Worm (Caenorhabditis elegans) whole organism, mixed stage, embryonic: ENCODE results near the gene F35H12.1.

Experiments
- lin-13 ChIP-seq: fragments of 150-350 bp; optimal IDR thresholded peaks from 2 replicates; lab custom pipeline; 2014; ENCODE audit warnings: missing biosample characterization, missing genetic modification characterization
- nhr-2 ChIP-seq: fragments of 150-350 bp; optimal IDR thresholded peaks from 2 replicates; lab custom pipeline; 2014; ENCODE audit warnings: missing biosample characterization, missing genetic modification characterization
- nhr-237 ChIP-seq: fragments of 150-350 bp; optimal IDR thresholded peaks from 2 replicates; lab custom pipeline; 2014; ENCODE audit warnings: missing biosample characterization, missing genetic modification characterization
- nhr-28 ChIP-seq: fragments of 150-350 bp; optimal IDR thresholded peaks from 2 replicates; lab custom pipeline; 2014; ENCODE audit warnings: missing biosample characterization, missing genetic modification characterization
- nhr-76 ChIP-seq: sonication (generic microtip); optimal IDR thresholded peaks from 2 replicates; lab custom pipeline; 2017; ENCODE audit warnings: missing biosample characterization, missing genetic modification characterization
- snpc-4 ChIP-seq: fragments of 150-350 bp; optimal IDR thresholded peaks from 2 replicates; lab custom pipeline; 2014; ENCODE audit warnings: missing biosample characterization, missing genetic modification characterization
- unc-39 ChIP-seq: fragments of 150-350 bp; optimal IDR thresholded peaks from 2 replicates; lab custom pipeline; 2014; ENCODE audit warnings: missing biosample characterization, missing genetic modification characterization

DNA sequence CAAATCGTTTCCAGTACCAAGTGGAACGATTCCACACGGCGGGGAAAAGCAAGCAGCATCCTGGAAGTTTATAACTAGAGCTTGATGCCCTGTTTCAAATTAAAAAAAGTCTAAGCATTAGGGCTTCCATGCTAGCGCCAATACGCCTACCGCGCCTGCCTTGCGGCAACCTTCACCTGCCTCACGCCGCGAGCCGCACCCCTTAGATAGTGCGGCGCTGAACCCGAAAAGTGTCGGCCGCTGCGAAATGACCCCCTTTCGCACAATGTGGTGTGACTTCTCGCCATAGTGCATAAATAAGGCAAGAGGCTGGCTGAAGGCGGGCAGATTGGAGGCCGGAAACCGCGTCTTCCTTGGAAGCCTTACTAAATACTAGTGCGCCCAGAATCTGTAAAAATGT, 52.9 kb downstream of the F35H12.1 start:
- TF ChIP-seq snpc-4 (tag; lab: Kevin White, UChicago) (no peak), lin-13 (tag; lab: Kevin White, UChicago) (no peak), nhr-28 (tag; lab: Kevin White, UChicago) (no peak), nhr-2 (tag; lab: Kevin White, UChicago) (no peak), nhr-76 (no peak), nhr-237 (no peak), unc-39 (tag; lab: Kevin White, UChicago) (no peak)
